Worm (Caenorhabditis elegans) whole organism, late embryonic: ENCODE data around the gene mrpl-18.
A peak's percentile ranks its signal among the peaks of the same experiment; 100 is the strongest.

Experiments used
- C08G9.2 ChIP-seq: sonication (generic microtip); optimal IDR thresholded peaks from 2 replicates; lab custom pipeline; 2016; ENCODE audit warnings: mild to moderate bottlenecking, missing genetic modification characterization, moderate library complexity, missing compliant biosample characterization
- F13H6.1 ChIP-seq: sonication (generic microtip); optimal IDR thresholded peaks from 2 replicates; lab custom pipeline; 2016; ENCODE audit warnings: missing genetic modification characterization, missing compliant biosample characterization
- T23F11.4 ChIP-seq: fragments of 200-800 bp; sonication (Bioruptor generic); optimal IDR thresholded peaks from 2 replicates; lab custom pipeline; 2018; ENCODE audit warnings: mild to moderate bottlenecking, missing genetic modification characterization, missing compliant biosample characterization
- ama-1 ChIP-seq: fragments of 150-350 bp; optimal IDR thresholded peaks from 2 replicates; lab custom pipeline; 2014
- ceh-14 ChIP-seq: sonication (generic microtip); optimal IDR thresholded peaks from 2 replicates; lab custom pipeline; 2016; ENCODE audit warnings: missing genotype, missing genetic modification characterization, missing compliant biosample characterization
- ceh-18 ChIP-seq: sonication (generic microtip); optimal IDR thresholded peaks from 2 replicates; lab custom pipeline; 2016; ENCODE audit warnings: missing genetic modification characterization, missing compliant biosample characterization
- ceh-22 ChIP-seq: sonication (generic microtip); optimal IDR thresholded peaks from 2 replicates; lab custom pipeline; 2017; ENCODE audit warnings: missing biosample characterization, missing genetic modification characterization
- ceh-30 ChIP-seq: fragments of 150-350 bp; optimal IDR thresholded peaks from 2 replicates; lab custom pipeline; 2014; ENCODE audit warnings: missing biosample characterization, missing genetic modification characterization
- ceh-31 ChIP-seq: sonication (generic microtip); optimal IDR thresholded peaks from 2 replicates; lab custom pipeline; 2016; ENCODE audit warnings: missing genetic modification characterization, missing compliant biosample characterization
- ceh-34 ChIP-seq: sonication (generic microtip); optimal IDR thresholded peaks from 2 replicates; lab custom pipeline; 2016; ENCODE audit warnings: mild to moderate bottlenecking, missing genetic modification characterization, missing compliant biosample characterization
- ceh-48 ChIP-seq: sonication (generic microtip); optimal IDR thresholded peaks from 2 replicates; lab custom pipeline; 2016; ENCODE audit warnings: missing genetic modification characterization, inconsistent platforms, missing compliant biosample characterization
- ceh-9 ChIP-seq: sonication (generic microtip); optimal IDR thresholded peaks from 2 replicates; lab custom pipeline; 2016; ENCODE audit warnings: mild to moderate bottlenecking, missing genetic modification characterization, inconsistent platforms, missing compliant biosample characterization
- che-1 ChIP-seq: sonication (generic microtip); optimal IDR thresholded peaks from 2 replicates; lab custom pipeline; 2016; ENCODE audit warnings: mild to moderate bottlenecking, missing genetic modification characterization, missing compliant biosample characterization
- dmd-4 ChIP-seq: sonication (generic microtip); optimal IDR thresholded peaks from 2 replicates; lab custom pipeline; 2016; ENCODE audit warnings: borderline replicate concordance, missing genetic modification characterization, missing compliant biosample characterization
- elt-2 ChIP-seq: sonication (generic microtip); optimal IDR thresholded peaks from 2 replicates; lab custom pipeline; 2016; ENCODE audit warnings: missing genetic modification reagents, missing genetic modification characterization, missing compliant biosample characterization
- elt-4 ChIP-seq: sonication (generic microtip); optimal IDR thresholded peaks from 2 replicates; lab custom pipeline; 2016; ENCODE audit warnings: missing genetic modification characterization, missing compliant biosample characterization
- eyg-1 ChIP-seq: sonication (generic microtip); optimal IDR thresholded peaks from 2 replicates; lab custom pipeline; 2016; ENCODE audit warnings: missing genotype, missing genetic modification characterization, missing compliant biosample characterization
- fax-1 ChIP-seq: sonication (generic microtip); optimal IDR thresholded peaks from 2 replicates; lab custom pipeline; 2016; ENCODE audit warnings: missing genotype, missing genetic modification characterization, missing compliant biosample characterization
- fkh-10 ChIP-seq: fragments of 150-350 bp; optimal IDR thresholded peaks from 2 replicates; lab custom pipeline; 2014; ENCODE audit warnings: missing biosample characterization, missing genetic modification reagents, missing genetic modification characterization
- fkh-6 ChIP-seq: sonication (generic microtip); optimal IDR thresholded peaks from 2 replicates; lab custom pipeline; 2016; ENCODE audit warnings: missing genetic modification characterization, missing compliant biosample characterization
- hlh-13 ChIP-seq: fragments of 200-800 bp; sonication (Bioruptor generic); optimal IDR thresholded peaks from 2 replicates; lab custom pipeline; 2018; ENCODE audit warnings: mild to moderate bottlenecking, missing genetic modification characterization, missing compliant biosample characterization
- hlh-30 ChIP-seq: sonication (generic microtip); optimal IDR thresholded peaks from 2 replicates; lab custom pipeline; 2017; ENCODE audit warnings: antibody characterized with exemption, missing genetic modification characterization, missing compliant biosample characterization; ENCODE audit not compliant: insufficient read depth
- hlh-6 ChIP-seq: sonication (generic microtip); optimal IDR thresholded peaks from 2 replicates; lab custom pipeline; 2016; ENCODE audit warnings: missing genotype, missing genetic modification characterization, missing compliant biosample characterization
- lim-6 ChIP-seq: sonication (generic microtip); optimal IDR thresholded peaks from 2 replicates; lab custom pipeline; 2016; ENCODE audit warnings: missing genetic modification characterization, missing compliant biosample characterization
- lin-11 ChIP-seq: fragments of 200-800 bp; sonication (Bioruptor generic); optimal IDR thresholded peaks from 2 replicates; lab custom pipeline; 2018; ENCODE audit warnings: mild to moderate bottlenecking, missing genetic modification characterization, missing compliant biosample characterization
- madf-2 ChIP-seq: sonication (generic microtip); optimal IDR thresholded peaks from 2 replicates; lab custom pipeline; 2017; ENCODE audit warnings: missing genetic modification characterization, missing compliant biosample characterization
- nhr-11 ChIP-seq: fragments of 150-350 bp; optimal IDR thresholded peaks from 2 replicates; lab custom pipeline; 2014; ENCODE audit warnings: missing biosample characterization, missing genetic modification characterization
- nhr-232 ChIP-seq: sonication (generic microtip); optimal IDR thresholded peaks from 2 replicates; lab custom pipeline; 2016; ENCODE audit warnings: missing genetic modification characterization, missing compliant biosample characterization
- pag-3 ChIP-seq: sonication (generic microtip); optimal IDR thresholded peaks from 2 replicates; lab custom pipeline; 2016; ENCODE audit warnings: missing compliant biosample characterization, missing genetic modification characterization, borderline replicate concordance
- pat-9 ChIP-seq: fragments of 200-800 bp; sonication (Bioruptor generic); optimal IDR thresholded peaks from 2 replicates; lab custom pipeline; 2018; ENCODE audit warnings: mild to moderate bottlenecking, missing genetic modification characterization, moderate library complexity, missing compliant biosample characterization
- pax-1 ChIP-seq: fragments of 150-350 bp; optimal IDR thresholded peaks from 2 replicates; lab custom pipeline; 2014; ENCODE audit warnings: missing biosample characterization, missing genetic modification characterization
- pha-2 ChIP-seq: sonication (generic microtip); optimal IDR thresholded peaks from 2 replicates; lab custom pipeline; 2017; ENCODE audit warnings: mild to moderate bottlenecking, missing genetic modification characterization, missing compliant biosample characterization
- pha-4 ChIP-seq: fragments of 150-350 bp; optimal IDR thresholded peaks from 2 replicates; lab custom pipeline; 2018; ENCODE audit warnings: missing biosample characterization, missing genetic modification reagents, missing genetic modification characterization
- pqm-1 ChIP-seq: sonication (generic microtip); optimal IDR thresholded peaks from 2 replicates; lab custom pipeline; 2016; ENCODE audit warnings: missing genetic modification characterization, missing compliant biosample characterization
- pros-1 ChIP-seq: fragments of 150-350 bp; optimal IDR thresholded peaks from 2 replicates; lab custom pipeline; 2014; ENCODE audit warnings: missing biosample characterization, missing genetic modification reagents, missing genetic modification characterization
- ref-2 ChIP-seq: sonication (generic microtip); optimal IDR thresholded peaks from 2 replicates; lab custom pipeline; 2016; ENCODE audit warnings: missing genetic modification characterization, missing compliant biosample characterization
- syd-9 ChIP-seq: sonication (generic microtip); optimal IDR thresholded peaks from 2 replicates; lab custom pipeline; 2016; ENCODE audit warnings: mild to moderate bottlenecking, missing genetic modification characterization, moderate library complexity, missing compliant biosample characterization
- tbx-2 ChIP-seq: sonication (generic microtip); optimal IDR thresholded peaks from 2 replicates; lab custom pipeline; 2016; ENCODE audit warnings: missing genetic modification characterization, missing compliant biosample characterization
- tbx-7 ChIP-seq: sonication (generic microtip); optimal IDR thresholded peaks from 2 replicates; lab custom pipeline; 2016; ENCODE audit warnings: missing genotype, missing genetic modification characterization, missing compliant biosample characterization
- ttx-3 ChIP-seq: sonication (generic microtip); optimal IDR thresholded peaks from 2 replicates; lab custom pipeline; 2016; ENCODE audit warnings: missing genetic modification reagents, missing genetic modification characterization, missing compliant biosample characterization
- unc-3 ChIP-seq, 2 experiments: fragments of 200-800 bp in 1 of 2; sonication (Bioruptor generic) in 1 of 2; sonication (generic microtip) in 1 of 2; conservative IDR thresholded peaks in 1 of 2; optimal IDR thresholded peaks in 1 of 2; 2 replicates each; pipeline versions ENCODE4 v1.3.6 to Lab custom; 2016 to 2022; ENCODE audit warnings: missing compliant biosample characterization in 2 of 2, missing genetic modification characterization in 2 of 2, missing genetic modification reagents in 1 of 2
- unc-42 ChIP-seq: sonication (generic microtip); optimal IDR thresholded peaks from 2 replicates; lab custom pipeline; 2016; ENCODE audit warnings: missing genotype, missing genetic modification characterization, missing compliant biosample characterization
- zip-5 ChIP-seq: sonication (generic microtip); optimal IDR thresholded peaks from 2 replicates; lab custom pipeline; 2016; ENCODE audit warnings: missing genetic modification characterization, missing compliant biosample characterization
- ztf-16 ChIP-seq: sonication (generic microtip); optimal IDR thresholded peaks from 2 replicates; lab custom pipeline; 2017; ENCODE audit warnings: missing genetic modification characterization, missing compliant biosample characterization

The mrpl-18 gene

ce11 chrIII:8109459-8110057 is 35.3 kb upstream of the mrpl-18 start (continued):
- TF ChIP-seq ceh-31 (peak; percentile 52), F13H6.1 (tag; lab: Kevin White, UChicago) (no peak), elt-4 (no peak), ceh-34 (peak; percentile 83), ceh-14 (tag; lab: Kevin White, UChicago) (peak; percentile 23), pqm-1 (tag; lab: Kevin White, UChicago) (peak; percentile 22), ztf-16 (tag; lab: Kevin White, UChicago) (peak; percentile 80), pat-9 (tag; lab: Kevin White, UChicago) (peak; percentile 69), fkh-6 (peak; percentile 78), ceh-18 (tag; lab: Kevin White, UChicago) (peak; percentile 57), ref-2 (peak; percentile 88), elt-2 (peak; percentile 70), fkh-10 (GFP tag; lab: Kevin White, UChicago) (peak; percentile 41), madf-2 (tag; lab: Kevin White, UChicago) (peak; percentile 75), hlh-6 (tag; lab: Kevin White, UChicago) (peak; percentile 88), ceh-22 (tag; lab: Kevin White, UChicago) (no peak), ceh-30 (tag; lab: Kevin White, UChicago) (no peak), ceh-9 (no peak), pha-2 (peak; percentile 43), nhr-11 (tag; lab: Kevin White, UChicago) (no peak), dmd-4 (tag; lab: Kevin White, UChicago) (peak; percentile 23), che-1 (tag; lab: Kevin White, UChicago) (peak; percentile 72), pha-4 (tag; lab: Kevin White, UChicago) (no peak), lim-6 (tag; lab: Kevin White, UChicago) (no peak), nhr-232 (tag; lab: Kevin White, UChicago) (peak; percentile 78), eyg-1 (tag; lab: Kevin White, UChicago) (peak; percentile 71), tbx-2 (tag; lab: Kevin White, UChicago) (peak; percentile 72), pax-1 (tag; lab: Kevin White, UChicago) (no peak), syd-9 (peak; percentile 78), unc-3 (GFP tag; conservative IDR thresholded peaks at IDR 0.05; lab: Robert Waterston, UW) (no peak; the same call in 1 of the 2 replicates), unc-3 (tag; optimal IDR thresholded peaks at IDR 0.05; lab: Kevin White, UChicago) (peak; percentile 59), pag-3 (tag; lab: Kevin White, UChicago) (no peak), hlh-13 (GFP tag; lab: Kevin White, UChicago) (peak; percentile 18), fax-1 (tag; lab: Kevin White, UChicago) (peak; percentile 69), lin-11 (tag; lab: Kevin White, UChicago) (peak; percentile 54), ceh-48 (tag; lab: Kevin White, UChicago) (peak; percentile 67), zip-5 (tag; lab: Kevin White, UChicago) (peak; percentile 58), hlh-30 (tag; lab: Kevin White, UChicago) (peak; percentile 65), pros-1 (tag; lab: Kevin White, UChicago) (no peak), C08G9.2 (tag; lab: Kevin White, UChicago) (peak; percentile 58), unc-42 (tag; lab: Kevin White, UChicago) (peak; percentile 53), T23F11.4 (GFP tag; lab: Kevin White, UChicago) (peak; percentile 60), tbx-7 (peak; percentile 32), ama-1 (lab: Kevin White, UChicago) (no peak), ttx-3 (tag; lab: Kevin White, UChicago) (peak; percentile 66)
